Worm (Caenorhabditis elegans) whole organism, L3 larva: ENCODE data around the gene msp-32.
A peak's percentile ranks its signal among the peaks of the same experiment; 100 is the strongest.

Source experiments
- ZK546.5 ChIP-seq: sonication (generic microtip); optimal IDR thresholded peaks from 2 replicates; lab custom pipeline; 2017; ENCODE audit warnings: missing biosample characterization, missing genetic modification characterization
- ama-1 ChIP-seq: fragments of 150-350 bp; optimal IDR thresholded peaks from 2 replicates; lab custom pipeline; 2018
- ceh-28 ChIP-seq: fragments of 150-350 bp; optimal IDR thresholded peaks from 2 replicates; lab custom pipeline; 2014; ENCODE audit warnings: missing biosample characterization, missing genetic modification reagents, missing genetic modification characterization
- ceh-82 ChIP-seq: fragments of 150-350 bp; optimal IDR thresholded peaks from 2 replicates; lab custom pipeline; 2014; ENCODE audit warnings: missing biosample characterization, missing genetic modification characterization
- ceh-9 ChIP-seq: sonication (generic microtip); optimal IDR thresholded peaks from 2 replicates; lab custom pipeline; 2018; ENCODE audit warnings: missing biosample characterization, missing genetic modification characterization
- egl-27 ChIP-seq: sonication (generic microtip); optimal IDR thresholded peaks from 4 replicates; lab custom pipeline; 2017; ENCODE audit warnings: missing biosample characterization, missing genetic modification reagents, missing genetic modification characterization
- egl-5 ChIP-seq: fragments of 150-350 bp; optimal IDR thresholded peaks from 2 replicates; lab custom pipeline; 2017; ENCODE audit warnings: missing biosample characterization, missing genetic modification reagents, missing genetic modification characterization, inconsistent platforms
- elt-1 ChIP-seq: fragments of 150-350 bp; optimal IDR thresholded peaks from 2 replicates; lab custom pipeline; 2014; ENCODE audit warnings: missing biosample characterization, missing genetic modification characterization
- elt-2 ChIP-seq: sonication (generic microtip); optimal IDR thresholded peaks from 2 replicates; lab custom pipeline; 2016; ENCODE audit warnings: missing genetic modification reagents, mild to moderate bottlenecking, missing genetic modification characterization, missing compliant biosample characterization
- elt-3 ChIP-seq, 3 experiments: fragments of 150-350 bp in 1 of 3; sonication (generic microtip) in 2 of 3; optimal IDR thresholded peaks; 2 replicates in 2 of 3; 4 replicates in 1 of 3; lab custom pipeline; 2014 to 2017; ENCODE audit warnings: missing biosample characterization in 3 of 3, missing genetic modification characterization in 3 of 3
- eor-1 ChIP-seq, 2 experiments: fragments of 150-350 bp; optimal IDR thresholded peaks; 2 replicates each; lab custom pipeline; 2014 to 2018; ENCODE audit warnings: missing biosample characterization in 2 of 2, missing genetic modification characterization in 2 of 2
- fkh-10 ChIP-seq: sonication (generic microtip); optimal IDR thresholded peaks from 2 replicates; lab custom pipeline; 2017; ENCODE audit warnings: missing biosample characterization, missing genetic modification reagents, missing genetic modification characterization
- fkh-2 ChIP-seq: fragments of 150-350 bp; optimal IDR thresholded peaks from 2 replicates; lab custom pipeline; 2014; ENCODE audit warnings: missing biosample characterization, missing genetic modification reagents, missing genetic modification characterization
- hmg-11 ChIP-seq: sonication (generic microtip); optimal IDR thresholded peaks from 2 replicates; lab custom pipeline; 2016; ENCODE audit warnings: missing genetic modification characterization, missing compliant biosample characterization
- lin-39 ChIP-seq: fragments of 150-350 bp; optimal IDR thresholded peaks from 2 replicates; lab custom pipeline; 2018; ENCODE audit warnings: missing biosample characterization, missing genetic modification reagents, missing genetic modification characterization
- lsy-12 ChIP-seq: sonication (generic microtip); optimal IDR thresholded peaks from 2 replicates; lab custom pipeline; 2016; ENCODE audit warnings: mild to moderate bottlenecking, missing genetic modification characterization, missing compliant biosample characterization
- mml-1 ChIP-seq: fragments of 150-350 bp; sonication (generic microtip); optimal IDR thresholded peaks from 3 replicates; lab custom pipeline; 2014; ENCODE audit warnings: missing biosample characterization, missing genetic modification characterization
- nfya-1 ChIP-seq: sonication (generic microtip); optimal IDR thresholded peaks from 2 replicates; lab custom pipeline; 2017; ENCODE audit warnings: missing genetic modification characterization, mild to moderate bottlenecking, missing compliant biosample characterization, antibody characterized with exemption, moderate library complexity; ENCODE audit not compliant: insufficient read depth
- nhr-12 ChIP-seq: fragments of 150-350 bp; optimal IDR thresholded peaks from 2 replicates; lab custom pipeline; 2014; ENCODE audit warnings: missing biosample characterization, missing genetic modification characterization
- nhr-23 ChIP-seq: fragments of 150-350 bp; optimal IDR thresholded peaks from 2 replicates; lab custom pipeline; 2014; ENCODE audit warnings: missing biosample characterization, missing genetic modification reagents, missing genetic modification characterization
- nhr-25 ChIP-seq: sonication (generic microtip); optimal IDR thresholded peaks from 2 replicates; lab custom pipeline; 2017; ENCODE audit warnings: missing biosample characterization, missing genetic modification characterization
- nhr-28 ChIP-seq: fragments of 150-350 bp; optimal IDR thresholded peaks from 2 replicates; lab custom pipeline; 2014; ENCODE audit warnings: missing biosample characterization, missing genetic modification characterization
- nhr-43 ChIP-seq: sonication (generic microtip); optimal IDR thresholded peaks from 2 replicates; lab custom pipeline; 2016; ENCODE audit warnings: mild to moderate bottlenecking, missing genetic modification characterization, missing compliant biosample characterization; ENCODE audit not compliant: poor library complexity, severe bottlenecking
- nhr-76 ChIP-seq: fragments of 150-350 bp; sonication (generic microtip); optimal IDR thresholded peaks from 5 replicates; lab custom pipeline; 2014; ENCODE audit warnings: missing biosample characterization, missing genetic modification characterization
- pha-4 ChIP-seq: fragments of 150-350 bp; optimal IDR thresholded peaks from 2 replicates; lab custom pipeline; 2014; ENCODE audit warnings: missing biosample characterization, missing genetic modification reagents, missing genetic modification characterization
- sea-2 ChIP-seq: fragments of 150-350 bp; sonication (generic microtip); optimal IDR thresholded peaks from 4 replicates; lab custom pipeline; 2014; ENCODE audit warnings: missing biosample characterization, missing genetic modification reagents, missing genetic modification characterization
- skn-1 ChIP-seq: fragments of 150-350 bp; optimal IDR thresholded peaks from 2 replicates; lab custom pipeline; 2014; ENCODE audit warnings: missing biosample characterization, missing genetic modification characterization
- tbx-2 ChIP-seq: sonication (generic microtip); optimal IDR thresholded peaks from 2 replicates; lab custom pipeline; 2016; ENCODE audit warnings: mild to moderate bottlenecking, missing genetic modification characterization, missing compliant biosample characterization
- unc-62 ChIP-seq: fragments of 150-350 bp; sonication (generic microtip); optimal IDR thresholded peaks from 4 replicates; lab custom pipeline; 2014; ENCODE audit warnings: missing biosample characterization, missing genetic modification reagents, missing genetic modification characterization
- zag-1 ChIP-seq: fragments of 150-350 bp; optimal IDR thresholded peaks from 2 replicates; lab custom pipeline; 2014; ENCODE audit warnings: missing biosample characterization, missing genetic modification characterization
- ztf-11 ChIP-seq: fragments of 150-350 bp; optimal IDR thresholded peaks from 2 replicates; lab custom pipeline; 2014; ENCODE audit warnings: missing biosample characterization, missing genetic modification characterization

The msp-32 gene

DNA sequence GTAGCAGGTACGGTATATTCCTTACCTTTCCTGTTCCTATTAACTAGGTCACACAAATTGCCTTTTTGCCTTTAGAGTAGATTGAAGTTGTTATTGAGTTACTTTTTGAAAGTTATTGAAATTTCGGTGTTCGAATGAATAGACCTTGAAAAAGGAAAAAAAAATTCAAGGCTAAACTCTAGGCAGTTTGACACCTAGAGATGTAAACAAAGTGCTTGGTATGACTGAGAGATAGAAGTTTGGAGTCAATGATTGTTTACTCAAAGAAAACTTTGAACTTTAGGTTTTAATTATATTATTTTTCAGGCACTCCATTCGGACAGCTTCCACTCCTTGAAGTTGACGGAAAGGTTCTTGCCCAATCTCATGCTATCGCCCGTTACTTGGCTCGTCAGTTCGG lies 16.1 kb upstream of the msp-32 start:
- TF ChIP-seq zag-1 (tag; lab: Kevin White, UChicago) (no peak), elt-1 (tag; lab: Kevin White, UChicago) (no peak), pha-4 (peak; percentile 68), ztf-11 (tag; lab: Kevin White, UChicago) (no peak), unc-62 (GFP tag; lab: Kevin White, UChicago) (no peak)

DNA sequence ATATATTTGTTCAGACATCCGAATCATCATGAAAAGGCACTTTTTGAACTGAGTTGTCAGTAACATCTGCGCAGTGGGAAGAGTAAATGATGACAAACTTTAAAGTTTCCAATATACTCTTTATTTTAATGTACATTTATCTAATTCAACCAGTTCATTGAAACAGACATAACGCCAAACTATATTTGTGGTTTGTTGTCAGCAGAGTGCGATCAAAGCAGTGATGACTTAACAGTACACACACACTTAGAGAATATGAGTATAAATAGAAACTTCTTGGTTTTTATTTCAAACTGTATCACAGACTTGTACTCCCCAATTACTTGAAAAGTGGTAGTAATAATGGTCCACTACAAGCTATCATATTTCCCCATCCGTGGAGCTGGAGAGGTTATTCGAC lies 15.2 kb upstream of the msp-32 start, which contains the start of gene gst-8:
TSS of gene gst-8 (plus strand) at position 301 of the 400 bp plus-strand sequence.
- no peak for TF ChIP-seq nhr-43 (tag; lab: Kevin White, UChicago)
- TF ChIP-seq ceh-82 (tag; lab: Kevin White, UChicago): no peak
- peak; percentile 24 for TF ChIP-seq elt-2 (tag; lab: Kevin White, UChicago)

DNA sequence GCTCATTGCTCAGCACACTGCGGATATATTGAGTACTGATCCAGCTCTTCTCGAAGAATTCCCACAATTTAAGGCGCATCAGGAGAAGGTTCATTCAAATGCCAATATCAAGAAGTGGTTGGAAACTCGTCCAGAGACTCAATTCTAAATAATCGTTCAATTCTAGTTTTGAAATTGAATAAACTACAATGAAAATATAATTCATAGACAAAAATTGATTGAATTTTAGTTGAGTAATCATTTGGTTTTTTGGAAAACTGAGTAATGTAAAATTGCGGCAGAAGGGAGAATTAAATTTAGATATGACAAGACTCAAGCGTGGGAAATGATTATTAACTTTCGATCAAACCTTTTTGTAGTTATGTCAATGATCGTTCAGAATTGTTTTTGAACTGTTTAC lies 14.2 kb upstream of the msp-32 start:
- TF ChIP-seq tbx-2: no peak
- TF ChIP-seq nhr-43 (tag; lab: Kevin White, UChicago): no peak
- no peak for TF ChIP-seq nhr-23 (tag; lab: Kevin White, UChicago)

DNA sequence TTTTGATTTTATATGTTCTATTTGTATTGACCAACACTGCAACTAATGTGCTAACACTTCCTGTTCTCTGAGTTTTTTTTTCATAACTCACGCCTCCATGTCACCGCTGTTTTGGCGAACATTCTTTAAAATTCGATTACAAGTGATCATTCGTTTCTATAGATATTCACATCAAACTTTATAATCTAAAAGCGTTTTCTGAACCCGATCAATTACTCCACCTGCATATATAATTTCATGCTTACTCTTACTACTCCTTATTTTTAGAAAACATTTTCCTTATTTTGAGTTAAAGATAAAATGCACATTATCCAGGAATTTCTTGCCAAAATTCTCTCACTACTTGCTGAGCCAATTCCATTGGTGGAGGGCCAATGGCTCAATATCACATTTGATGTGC lies 12.7 kb upstream of the msp-32 start, which contains the start of gene R05F9.7:
TSS of gene R05F9.7 (plus strand) at position 301 of the 400 bp plus-strand sequence.
- TF ChIP-seq tbx-2: no peak
- no peak for TF ChIP-seq egl-5 (tag; lab: Kevin White, UChicago)
- no peak for TF ChIP-seq nhr-43 (tag; lab: Kevin White, UChicago)
- no peak for TF ChIP-seq sea-2 (GFP tag; lab: Kevin White, UChicago)
- TF ChIP-seq eor-1 (tag; optimal IDR thresholded peaks at IDR 0.05; lab: Kevin White, UChicago): no peak

DNA sequence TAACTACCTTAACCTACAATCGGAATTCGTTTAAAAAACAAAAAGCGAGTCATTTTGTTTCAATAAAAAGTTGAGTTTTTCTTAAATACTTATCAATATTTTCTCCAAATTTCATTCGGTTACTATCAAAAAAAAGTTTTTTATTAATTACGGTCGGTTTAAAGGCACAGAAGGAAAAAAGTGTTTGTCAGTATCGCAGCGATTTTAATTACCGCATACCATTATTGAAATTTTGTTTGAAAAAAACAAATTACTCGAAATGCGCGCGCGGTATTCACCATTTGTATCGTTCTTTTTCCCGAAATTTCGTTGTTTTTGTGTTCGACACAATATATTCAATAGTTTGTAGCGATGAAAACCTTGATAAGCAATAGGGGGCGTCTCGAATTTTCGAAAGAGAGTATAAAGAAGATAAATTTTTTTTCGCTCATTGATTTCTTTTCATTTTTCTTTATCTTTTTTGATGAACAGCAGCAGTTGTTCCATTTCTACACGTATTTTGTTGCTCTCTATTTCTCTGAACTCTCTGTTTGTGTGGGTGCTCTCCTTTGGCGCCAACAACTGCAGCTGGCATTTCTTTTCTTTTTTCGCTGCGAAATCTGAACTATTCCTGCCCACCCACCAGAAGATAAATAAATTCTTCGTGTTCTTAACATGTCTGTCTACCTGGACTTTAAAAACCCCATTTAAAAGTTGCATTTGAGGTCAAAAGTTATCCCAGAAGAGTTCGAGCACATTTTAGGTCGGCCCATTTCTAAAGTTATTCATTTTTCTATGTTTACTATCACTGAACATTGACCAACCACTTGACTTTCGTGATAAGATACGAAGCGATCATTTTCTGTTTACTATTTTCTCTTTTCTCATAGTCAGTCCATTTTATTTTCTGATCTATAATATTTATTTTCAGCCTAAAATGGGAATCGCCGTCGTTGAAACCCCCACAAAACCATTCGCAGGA lies 9.8 kb upstream of the msp-32 start, which contains the start of gene pgm-1:
TSS of gene pgm-1 (plus strand) at position 911 of the 961 bp plus-strand sequence.
- TF ChIP-seq hmg-11 (tag; lab: Kevin White, UChicago) (no peak), elt-2 (tag; lab: Kevin White, UChicago) (peak; percentile 84), ZK546.5 (tag; lab: Kevin White, UChicago) (no peak), pha-4 (peak; percentile 80), fkh-10 (GFP tag; lab: Kevin White, UChicago) (no peak), lin-39 (tag; lab: Kevin White, UChicago) (peak; percentile 2), nfya-1 (tag; lab: Kevin White, UChicago) (peak; percentile 36), mml-1 (tag; lab: Kevin White, UChicago) (no peak), ceh-28 (tag; lab: Kevin White, UChicago) (peak; percentile 36), nhr-43 (tag; lab: Kevin White, UChicago) (no peak), ceh-9 (tag; lab: Kevin White, UChicago) (no peak), nhr-28 (tag; lab: Kevin White, UChicago) (no peak), nhr-76 (tag; lab: Kevin White, UChicago) (no peak), ama-1 (lab: Kevin White, UChicago) (peak; percentile 16)
- TF ChIP-seq, all 47 proteins: peak for 6

DNA sequence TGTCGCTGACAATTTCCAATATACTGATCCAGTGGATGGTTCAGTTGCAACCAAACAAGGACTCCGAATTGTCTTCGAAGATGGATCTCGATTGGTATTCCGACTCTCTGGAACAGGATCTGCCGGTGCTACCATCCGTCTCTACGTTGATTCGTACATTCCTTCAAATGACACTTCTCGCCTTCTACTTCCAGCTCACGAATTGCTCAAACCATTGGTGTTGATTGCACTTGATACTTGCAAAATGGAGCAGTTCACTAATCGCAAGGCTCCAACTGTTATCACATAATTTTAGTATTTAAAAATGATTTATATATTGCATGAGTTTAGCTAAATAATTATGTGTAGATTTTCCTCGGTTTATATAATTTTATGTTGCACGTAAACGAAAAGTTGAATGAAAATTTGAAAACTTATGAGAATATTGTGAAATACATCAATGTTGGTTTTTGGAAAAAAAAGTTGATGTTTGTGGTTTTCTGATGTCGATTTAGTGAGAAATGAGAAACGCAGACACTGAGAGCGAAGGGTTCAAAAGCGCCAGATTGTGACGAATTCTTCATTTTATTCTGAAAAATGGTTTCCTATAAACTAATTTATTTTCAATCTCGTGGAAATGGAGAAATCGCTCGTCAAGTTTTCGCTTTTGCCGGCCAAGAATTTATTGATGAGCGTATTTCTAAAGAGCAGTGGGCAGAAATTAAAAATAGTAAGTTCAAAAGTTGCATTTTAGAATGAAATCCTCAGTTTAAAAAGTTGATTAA lies 7.4 kb upstream of the msp-32 start, which contains the start of gene gst-9:
TSS of gene gst-9 (plus strand) at position 574 of the 764 bp plus-strand sequence.
- no peak for TF ChIP-seq unc-62 (GFP tag; lab: Kevin White, UChicago)
- peak; percentile 25 for TF ChIP-seq tbx-2
- TF ChIP-seq elt-2 (tag; lab: Kevin White, UChicago): peak; percentile 67
- TF ChIP-seq fkh-2 (tag; lab: Kevin White, UChicago): no peak
- peak; percentile 34 for TF ChIP-seq nfya-1 (tag; lab: Kevin White, UChicago)
- TF ChIP-seq egl-27 (tag; lab: Kevin White, UChicago): no peak
- peak; percentile 39 for TF ChIP-seq pha-4
- TF ChIP-seq elt-3 (tag; optimal IDR thresholded peaks at IDR 0.05; lab: Kevin White, UChicago): no peak
- no peak for TF ChIP-seq lsy-12 (tag; lab: Kevin White, UChicago)
- TF ChIP-seq fkh-10 (GFP tag; lab: Kevin White, UChicago): no peak
- TF ChIP-seq skn-1 (tag; lab: Kevin White, UChicago): no peak
- TF ChIP-seq ZK546.5 (tag; lab: Kevin White, UChicago): no peak
- TF ChIP-seq nhr-12: no peak
- peak; percentile 89 for TF ChIP-seq ama-1 (lab: Kevin White, UChicago)
- peak; percentile 50 for TF ChIP-seq nhr-25 (tag; lab: Kevin White, UChicago)
- TF ChIP-seq nhr-43 (tag; lab: Kevin White, UChicago): peak; percentile 79
